Worm (Caenorhabditis elegans) whole organism, L1 larva: ENCODE measurements around the gene bicd-1.

Source experiments
- ceh-82 ChIP-seq, 3 experiments: fragments of 150-350 bp in 1 of 3; sonication (generic microtip) in 2 of 3; optimal IDR thresholded peaks; 2 replicates each; lab custom pipeline; 2014 to 2017; ENCODE audit warnings: missing biosample characterization in 3 of 3, missing genetic modification characterization in 3 of 3
- elt-3 ChIP-seq, 6 experiments: fragments of 150-350 bp in 1 of 6; sonication (generic microtip); optimal IDR thresholded peaks; 2 replicates each; lab custom pipeline; 2017 to 2018; ENCODE audit warnings: missing biosample characterization in 6 of 6, missing genetic modification characterization in 6 of 6, inconsistent platforms in 1 of 6
- nhr-12 ChIP-seq: sonication (generic microtip); optimal IDR thresholded peaks from 2 replicates; lab custom pipeline; 2017; ENCODE audit warnings: missing biosample characterization, missing genetic modification characterization
- nhr-19 ChIP-seq: fragments of 200-800 bp; sonication (Bioruptor generic); conservative IDR thresholded peaks from 2 replicates; pipeline ENCODE4 v1.3.6; 2022; ENCODE audit warnings: missing genetic modification characterization, missing compliant biosample characterization
- nhr-237 ChIP-seq: fragments of 150-350 bp; optimal IDR thresholded peaks from 2 replicates; lab custom pipeline; 2014; ENCODE audit warnings: missing biosample characterization, missing genetic modification characterization
- nhr-28 ChIP-seq: fragments of 150-350 bp; optimal IDR thresholded peaks from 2 replicates; lab custom pipeline; 2014; ENCODE audit warnings: missing biosample characterization, missing genetic modification characterization
- pqm-1 ChIP-seq: sonication (generic microtip); optimal IDR thresholded peaks from 3 replicates; lab custom pipeline; 2017; ENCODE audit warnings: missing biosample characterization, missing genetic modification characterization
- sox-4 ChIP-seq: sonication (generic microtip); optimal IDR thresholded peaks from 2 replicates; lab custom pipeline; 2016; ENCODE audit warnings: missing genetic modification characterization, missing compliant biosample characterization
- unc-62 ChIP-seq: fragments of 150-350 bp; optimal IDR thresholded peaks from 2 replicates; lab custom pipeline; 2014; ENCODE audit warnings: missing biosample characterization, missing genetic modification reagents, missing genetic modification characterization

DNA sequence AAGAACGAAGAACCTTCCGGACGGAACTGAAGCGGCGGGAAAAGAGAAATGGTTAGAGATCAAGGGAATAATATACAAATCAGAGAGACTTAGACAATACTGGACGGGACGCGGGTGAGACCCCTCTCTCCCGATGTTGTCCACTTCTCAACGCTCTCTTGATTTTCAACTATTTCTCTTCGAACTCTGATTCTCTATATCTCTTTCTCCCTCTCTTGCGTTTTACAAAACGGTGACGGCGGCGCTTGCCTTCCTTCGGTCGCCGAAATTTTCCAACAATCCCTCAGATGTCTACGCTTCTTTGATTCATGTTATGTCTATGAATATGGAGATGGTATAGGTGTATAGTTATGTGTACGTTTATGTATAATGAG is 4.6 kb upstream of the bicd-1 start:
- TF ChIP-seq sox-4 (tag; lab: Kevin White, UChicago) (no peak), elt-3 (tag; optimal IDR thresholded peaks at IDR 0.05; lab: Kevin White, UChicago) (peak in 2 of 6 experiments; percentile 18 to 28), nhr-28 (tag; lab: Kevin White, UChicago) (no peak), unc-62 (no peak), nhr-237 (tag; lab: Kevin White, UChicago) (no peak), nhr-12 (tag; lab: Kevin White, UChicago) (no peak), nhr-19 (GFP tag; lab: Robert Waterston, UW) (peak; percentile 31; the same call in 1 of the 2 replicates), ceh-82 (tag; optimal IDR thresholded peaks at IDR 0.05; lab: Kevin White, UChicago) (peak; percentile 2 to 13 (median 7)), pqm-1 (tag; lab: Kevin White, UChicago) (no peak)
